Worm (Caenorhabditis elegans) whole organism, young adult: Measurements from ENCODE around the gene Y38F1A.2.

Experiments
- B0261.1 ChIP-seq: sonication (generic microtip); optimal IDR thresholded peaks from 2 replicates; lab custom pipeline; 2016; ENCODE audit warnings: mild to moderate bottlenecking, missing genetic modification characterization, moderate library complexity, missing compliant biosample characterization
- C06A6.2 ChIP-seq: fragments of 200-800 bp; sonication (Bioruptor generic); conservative IDR thresholded peaks from 2 replicates; pipeline ENCODE4 v1.3.6; 2022; ENCODE audit warnings: missing genetic modification characterization, missing compliant biosample characterization
- C17E4.6 ChIP-seq: fragments of 200-800 bp; sonication (Bioruptor generic); IDR thresholded peaks from 2 replicates; pipeline ENCODE4 v1.3.6; 2022; ENCODE audit warnings: missing genetic modification reagents, missing genetic modification characterization, missing compliant biosample characterization
- F10E7.11 ChIP-seq: sonication (generic microtip); optimal IDR thresholded peaks from 2 replicates; lab custom pipeline; 2017; ENCODE audit warnings: mild to moderate bottlenecking, missing genetic modification characterization, moderate library complexity, missing compliant biosample characterization
- F23B12.7 ChIP-seq: sonication (generic microtip); optimal IDR thresholded peaks from 2 replicates; lab custom pipeline; 2017; ENCODE audit warnings: missing genetic modification characterization, mild to moderate bottlenecking, missing compliant biosample characterization, antibody characterized with exemption, moderate library complexity; ENCODE audit not compliant: insufficient read depth
- F52B5.7 ChIP-seq: sonication (generic microtip); optimal IDR thresholded peaks from 2 replicates; lab custom pipeline; 2016; ENCODE audit warnings: mild to moderate bottlenecking, missing genetic modification characterization, missing compliant biosample characterization
- F57A8.1 ChIP-seq: fragments of 200-800 bp; sonication (Bioruptor generic); optimal IDR thresholded peaks from 2 replicates; lab custom pipeline; 2018; ENCODE audit warnings: mild to moderate bottlenecking, missing genetic modification characterization, moderate library complexity, missing compliant biosample characterization
- K11D2.4 ChIP-seq: fragments of 200-800 bp; sonication (Bioruptor generic); IDR thresholded peaks from 2 replicates; pipeline ENCODE4 v1.3.6; 2022; ENCODE audit warnings: missing genetic modification reagents, missing genetic modification characterization, missing compliant biosample characterization
- Y53G8AR.9 ChIP-seq: fragments of 200-800 bp; sonication (Bioruptor generic); conservative IDR thresholded peaks from 2 replicates; pipeline ENCODE4 v1.3.6; 2022; ENCODE audit warnings: missing genetic modification reagents, missing genetic modification characterization, missing compliant biosample characterization
- Y67H2A.10 ChIP-seq: fragments of 200-800 bp; sonication (Bioruptor generic); conservative IDR thresholded peaks from 2 replicates; pipeline ENCODE4 v1.3.6; 2022; ENCODE audit warnings: missing genetic modification reagents, missing genetic modification characterization, missing compliant biosample characterization
- Y79H2A.3 ChIP-seq: fragments of 200-800 bp; sonication (Bioruptor generic); conservative IDR thresholded peaks from 2 replicates; pipeline ENCODE4 v1.3.6; 2022; ENCODE audit warnings: missing genetic modification reagents, missing genetic modification characterization, missing compliant biosample characterization
- atf-7 ChIP-seq: sonication (generic microtip); optimal IDR thresholded peaks from 2 replicates; lab custom pipeline; 2017; ENCODE audit warnings: mild to moderate bottlenecking, missing genetic modification characterization, missing compliant biosample characterization
- attf-3 ChIP-seq: fragments of 200-800 bp; sonication (Bioruptor generic); conservative IDR thresholded peaks from 2 replicates; pipeline ENCODE4 v1.3.6; 2022; ENCODE audit warnings: missing genetic modification reagents, missing genetic modification characterization, missing compliant biosample characterization
- attf-6 ChIP-seq: fragments of 200-800 bp; sonication (Bioruptor generic); IDR thresholded peaks from 2 replicates; pipeline ENCODE4 v1.3.6; 2022; ENCODE audit warnings: missing genetic modification reagents, missing genetic modification characterization, missing compliant biosample characterization
- ceh-40 ChIP-seq: fragments of 200-800 bp; sonication (Bioruptor generic); IDR thresholded peaks from 2 replicates; pipeline ENCODE4 v1.3.6; 2022; ENCODE audit warnings: missing genetic modification characterization, missing compliant biosample characterization
- ceh-91 ChIP-seq: fragments of 200-800 bp; sonication (Bioruptor generic); IDR thresholded peaks from 2 replicates; pipeline ENCODE4 v1.3.6; 2022; ENCODE audit warnings: missing genetic modification reagents, missing genetic modification characterization, missing compliant biosample characterization
- die-1 ChIP-seq: sonication (generic microtip); optimal IDR thresholded peaks from 2 replicates; lab custom pipeline; 2016; ENCODE audit warnings: missing genotype, mild to moderate bottlenecking, missing genetic modification characterization, missing compliant biosample characterization
- dox-1 ChIP-seq: fragments of 200-800 bp; sonication (Bioruptor generic); IDR thresholded peaks from 2 replicates; pipeline ENCODE4 v1.3.6; 2022; ENCODE audit warnings: missing genetic modification reagents, missing genetic modification characterization, missing compliant biosample characterization
- ets-4 ChIP-seq: fragments of 200-800 bp; sonication (Bioruptor generic); optimal IDR thresholded peaks from 2 replicates; lab custom pipeline; 2018; ENCODE audit warnings: mild to moderate bottlenecking, missing genetic modification characterization, missing compliant biosample characterization
- gei-17 ChIP-seq: fragments of 200-800 bp; sonication (Bioruptor generic); optimal IDR thresholded peaks from 2 replicates; lab custom pipeline; 2018; ENCODE audit warnings: mild to moderate bottlenecking, missing genetic modification characterization, missing compliant biosample characterization
- hmg-20 ChIP-seq: fragments of 200-800 bp; sonication (Bioruptor generic); IDR thresholded peaks from 2 replicates; pipeline ENCODE4 v1.3.6; 2022; ENCODE audit warnings: missing genetic modification reagents, missing genetic modification characterization, missing compliant biosample characterization
- hrde-1 ChIP-seq: sonication (generic microtip); optimal IDR thresholded peaks from 2 replicates; lab custom pipeline; 2016; ENCODE audit warnings: missing genetic modification characterization, mild to moderate bottlenecking, missing compliant biosample characterization, moderate library complexity, missing genotype, missing genetic modification reagents, borderline replicate concordance
- hsf-1 ChIP-seq: fragments of 200-800 bp; sonication (Bioruptor generic); IDR thresholded peaks from 2 replicates; pipeline ENCODE4 v1.3.6; 2022; ENCODE audit warnings: missing genetic modification reagents, missing genetic modification characterization, missing compliant biosample characterization
- let-526 ChIP-seq: fragments of 200-800 bp; sonication (Bioruptor generic); IDR thresholded peaks from 2 replicates; pipeline ENCODE4 v1.3.6; 2022; ENCODE audit warnings: missing genetic modification reagents, missing genetic modification characterization, missing compliant biosample characterization
- madf-10 ChIP-seq: sonication (generic microtip); optimal IDR thresholded peaks from 2 replicates; lab custom pipeline; 2016; ENCODE audit warnings: mild to moderate bottlenecking, missing genetic modification characterization, missing compliant biosample characterization
- mes-4 ChIP-seq: sonication (generic microtip); optimal IDR thresholded peaks from 2 replicates; lab custom pipeline; 2016; ENCODE audit warnings: missing genotype, missing genetic modification characterization, missing compliant biosample characterization
- nfya-1 ChIP-seq: sonication (generic microtip); optimal IDR thresholded peaks from 2 replicates; lab custom pipeline; 2017; ENCODE audit warnings: antibody characterized with exemption, missing compliant biosample characterization, missing genetic modification characterization, borderline replicate concordance; ENCODE audit not compliant: insufficient read depth
- nfya-2 ChIP-seq: fragments of 200-800 bp; sonication (Bioruptor generic); IDR thresholded peaks from 2 replicates; pipeline ENCODE4 v1.3.6; 2022; ENCODE audit warnings: missing genetic modification reagents, missing genetic modification characterization, missing compliant biosample characterization
- nhr-120 ChIP-seq: fragments of 200-800 bp; sonication (Bioruptor generic); IDR thresholded peaks from 2 replicates; pipeline ENCODE4 v1.3.6; 2022; ENCODE audit warnings: missing genetic modification characterization, missing compliant biosample characterization
- nhr-80 ChIP-seq: sonication (generic microtip); optimal IDR thresholded peaks from 2 replicates; lab custom pipeline; 2016; ENCODE audit warnings: missing genetic modification characterization, missing compliant biosample characterization
- snpc-4 ChIP-seq, 5 experiments: fragments of 150-350 bp in 1 of 5; sonication (generic microtip) in 4 of 5; optimal IDR thresholded peaks; 2 replicates each; lab custom pipeline; 2014 to 2018; ENCODE audit warnings: missing genetic modification characterization in 5 of 5, missing biosample characterization in 3 of 5, antibody characterized with exemption in 2 of 5, mild to moderate bottlenecking in 2 of 5, missing compliant biosample characterization in 2 of 5, missing genotype in 2 of 5, moderate library complexity in 2 of 5, missing genetic modification reagents in 1 of 5
- tbx-9 ChIP-seq: sonication (generic microtip); optimal IDR thresholded peaks from 2 replicates; lab custom pipeline; 2016; ENCODE audit warnings: borderline replicate concordance, missing genetic modification characterization, inconsistent platforms, missing compliant biosample characterization
- unc-130 ChIP-seq: sonication (generic microtip); optimal IDR thresholded peaks from 2 replicates; lab custom pipeline; 2016; ENCODE audit warnings: missing genetic modification reagents, missing genetic modification characterization, missing compliant biosample characterization
- unc-62 ChIP-seq: fragments of 150-350 bp; optimal IDR thresholded peaks from 2 replicates; lab custom pipeline; 2014; ENCODE audit warnings: missing biosample characterization, missing genetic modification reagents, missing genetic modification characterization
- zfh-2 ChIP-seq: fragments of 200-800 bp; sonication (Bioruptor generic); conservative IDR thresholded peaks from 2 replicates; pipeline ENCODE4 v1.3.6; 2022; ENCODE audit warnings: missing genetic modification reagents, missing genetic modification characterization, missing compliant biosample characterization
- ztf-26 ChIP-seq: sonication (generic microtip); optimal IDR thresholded peaks from 2 replicates; lab custom pipeline; 2017; ENCODE audit warnings: missing genetic modification characterization, missing compliant biosample characterization
- ztf-3 ChIP-seq: fragments of 200-800 bp; sonication (Bioruptor generic); optimal IDR thresholded peaks from 2 replicates; lab custom pipeline; 2018; ENCODE audit warnings: mild to moderate bottlenecking, missing genetic modification characterization, missing compliant biosample characterization

Gene Y38F1A.2

DNA sequence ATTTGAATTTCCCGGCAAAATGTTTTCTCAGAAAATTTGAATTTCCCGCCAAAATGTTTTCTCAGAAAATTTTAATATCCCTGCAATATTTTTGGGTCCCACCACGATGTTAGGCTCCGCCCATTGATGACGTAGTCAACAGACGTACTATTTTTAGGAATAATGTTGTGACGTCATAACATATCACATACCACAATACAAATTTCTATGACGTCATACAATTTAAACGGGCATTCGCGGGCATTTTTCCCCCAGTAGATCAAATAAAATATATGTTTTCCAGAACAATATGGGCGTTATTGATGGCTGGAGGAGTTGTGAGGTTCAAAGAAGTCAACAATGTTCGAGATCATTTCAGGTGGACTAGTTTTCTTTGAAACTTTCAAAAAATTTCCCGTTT lies 11.5 kb downstream of the Y38F1A.2 start:
- TF ChIP-seq hsf-1 (no peak), unc-130 (GFP tag; lab: Kevin White, UChicago) (no peak), Y79H2A.3 (GFP tag; lab: Robert Waterston, UW) (no peak)
- TF ChIP-seq, all 124 proteins: peak for 0

- TF ChIP-seq attf-3 (GFP tag; lab: Robert Waterston, UW) (0 out of 2 replicates have a peak, but pooled peaks have one; percentile 16), snpc-4 (GFP tag; optimal IDR thresholded peaks at IDR 0.05; lab: Kevin White, UChicago) (no peak), snpc-4 (tag; optimal IDR thresholded peaks at IDR 0.05; lab: Kevin White, UChicago) (peak in 3 of 4 experiments; percentile 63 to 77 (median 72)), zfh-2 (GFP tag; lab: Robert Waterston, UW) (peak; percentile 40; the same call in 1 of the 2 replicates), tbx-9 (no peak), ztf-3 (GFP tag; lab: Kevin White, UChicago) (no peak)
These were observed 13.8 kb downstream of the Y38F1A.2 start for ce11 chrII:12968448-12968969.

DNA sequence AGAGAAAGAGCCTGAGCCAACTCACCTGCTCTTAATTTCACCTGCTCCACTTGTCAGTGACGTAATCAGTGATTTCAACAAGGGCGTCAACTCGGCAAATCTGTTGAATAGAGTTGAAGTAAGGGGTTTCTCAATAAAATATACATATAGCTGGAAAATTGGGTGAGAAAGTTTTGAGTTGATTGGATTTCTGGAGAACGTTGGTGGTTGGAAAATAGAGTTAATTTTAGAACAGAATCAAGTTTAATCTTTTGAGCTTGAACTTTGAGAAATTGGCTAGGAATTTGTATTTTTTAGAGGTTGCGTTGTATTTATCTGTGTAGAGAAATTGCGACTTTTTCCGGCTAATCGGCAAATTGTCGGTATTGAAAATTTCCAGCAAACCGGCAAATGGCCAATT lies 14.9 kb downstream of the Y38F1A.2 start, which contains the start of gene Y38F1A.4:
TSS of gene Y38F1A.4 (minus strand) at position 101 of the 400 bp plus-strand sequence.
- TF ChIP-seq tbx-9, result no peak
- TF ChIP-seq atf-7, result no peak
- no peak for TF ChIP-seq F52B5.7 (tag; lab: Kevin White, UChicago)
- TF ChIP-seq Y53G8AR.9, result no peak
- TF ChIP-seq C17E4.6 (GFP tag; lab: Robert Waterston, UW), result no peak
- TF ChIP-seq attf-6 (GFP tag; lab: Robert Waterston, UW), result no peak
- no peak for TF ChIP-seq F10E7.11
- no peak for TF ChIP-seq hmg-20 (GFP tag; lab: Robert Waterston, UW)
- TF ChIP-seq F57A8.1 (GFP tag; lab: Kevin White, UChicago), result no peak
- TF ChIP-seq madf-10 (tag; lab: Kevin White, UChicago), result no peak
- TF ChIP-seq Y79H2A.3 (GFP tag; lab: Robert Waterston, UW), result no peak
- TF ChIP-seq K11D2.4 (GFP tag; lab: Robert Waterston, UW), result no peak
- TF ChIP-seq C06A6.2 (GFP tag; lab: Robert Waterston, UW), result no peak

DNA sequence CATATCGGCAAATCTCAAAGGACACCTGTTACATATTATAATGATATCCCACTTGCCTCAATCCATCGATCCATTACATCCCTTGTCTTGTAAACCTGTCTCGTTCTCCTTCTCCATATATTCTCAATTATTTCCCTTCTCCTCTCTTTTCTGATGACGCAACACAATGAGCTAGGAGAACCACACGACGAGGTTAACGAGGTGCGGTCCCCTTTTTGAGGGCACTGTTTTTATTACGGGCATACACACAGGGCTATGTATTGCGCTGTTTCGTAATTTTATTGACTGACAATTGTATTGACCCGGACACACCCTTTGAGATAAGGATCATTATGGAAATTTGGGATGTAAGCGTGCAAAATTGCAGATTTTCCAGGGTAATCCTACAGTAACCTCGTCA lies 23.9 kb downstream of the Y38F1A.2 start:
- TF ChIP-seq ceh-40 (GFP tag; lab: Robert Waterston, UW) (no peak), nfya-1 (no peak), gei-17 (GFP tag; lab: Kevin White, UChicago) (no peak), ets-4 (GFP tag; lab: Kevin White, UChicago) (no peak), nhr-120 (GFP tag; lab: Robert Waterston, UW) (no peak), nfya-2 (GFP tag; lab: Robert Waterston, UW) (no peak), hrde-1 (tag; lab: Kevin White, UChicago) (no peak), Y79H2A.3 (GFP tag; lab: Robert Waterston, UW) (no peak), die-1 (no peak), mes-4 (tag; lab: Kevin White, UChicago) (no peak), Y53G8AR.9 (no peak), Y67H2A.10 (no peak), B0261.1 (tag; lab: Kevin White, UChicago) (no peak), ceh-91 (GFP tag; lab: Robert Waterston, UW) (no peak), zfh-2 (GFP tag; lab: Robert Waterston, UW) (no peak)
- TF ChIP-seq, all 124 proteins: peak for 0

DNA sequence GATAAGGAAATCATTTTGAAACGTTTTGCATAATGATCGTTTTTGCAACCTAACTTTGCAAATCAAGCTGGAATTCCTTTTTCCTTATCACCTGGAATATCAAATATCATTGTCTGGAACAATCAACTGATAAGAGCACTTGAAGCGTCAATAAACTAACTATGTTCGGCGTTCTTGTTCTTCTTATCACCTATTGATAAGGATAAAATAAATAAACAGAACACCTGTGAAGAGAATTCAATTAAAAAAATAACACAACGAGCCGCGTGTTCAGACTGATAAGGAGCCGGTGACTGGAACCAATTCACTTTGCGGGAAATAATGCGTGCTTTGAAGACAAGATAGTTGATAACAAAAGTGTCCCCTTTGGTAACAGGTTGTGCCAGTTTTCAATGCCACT lies 25.5 kb downstream of the Y38F1A.2 start, which contains the start of gene cyd-1:
TSS of gene cyd-1 (plus strand) at position 380 of the 400 bp plus-strand sequence.
- TF ChIP-seq unc-62 (GFP tag; lab: Kevin White, UChicago), result peak; percentile 38
- no peak for TF ChIP-seq let-526 (GFP tag; lab: Robert Waterston, UW)
- TF ChIP-seq nhr-80 (tag; lab: Kevin White, UChicago), result peak; percentile 82
- TF ChIP-seq dox-1 (GFP tag; lab: Robert Waterston, UW), result peak; percentile 51
- peak; percentile 61 for TF ChIP-seq ets-4 (GFP tag; lab: Kevin White, UChicago)
- TF ChIP-seq ztf-26 (tag; lab: Kevin White, UChicago), result no peak
- no peak for TF ChIP-seq F23B12.7 (tag; lab: Kevin White, UChicago)
